Worm (Caenorhabditis elegans) whole organism, L4/young adult: ENCODE data around the gene K02E2.6.

Experiments used
- W03F9.2 ChIP-seq: fragments of 150-350 bp; optimal IDR thresholded peaks from 2 replicates; lab custom pipeline; 2014; ENCODE audit warnings: missing biosample characterization, missing genetic modification characterization
- him-1 ChIP-seq: sonication (generic microtip); optimal IDR thresholded peaks from 2 replicates; lab custom pipeline; 2016; ENCODE audit warnings: missing genotype, missing genetic modification reagents, missing genetic modification characterization, missing compliant biosample characterization

ce11 chrV:20356472-20356871 is 23.9 kb upstream of the K02E2.6 start, which contains the start of gene grd-11:
- TF ChIP-seq W03F9.2 (tag; lab: Kevin White, UChicago) (no peak), him-1 (tag; lab: Kevin White, UChicago) (no peak)
